Fruit fly (Drosophila melanogaster) whole organism, embryonic: ENCODE results near the gene alphaTub84B.

Source experiments
- Adf1 ChIP-seq: fragments of 200-800 bp; sonication (Bioruptor generic); IDR thresholded peaks from 2 replicates; pipeline ENCODE4 v1.3.6; 2022; ENCODE audit warnings: missing biosample characterization, missing genetic modification characterization
- BEAF-32 ChIP-seq: fragments of 200-800 bp; sonication (Bioruptor generic); optimal IDR thresholded peaks from 3 replicates; lab custom pipeline; 2017; ENCODE audit warnings: missing biosample characterization, missing genetic modification characterization, mild to moderate bottlenecking, moderate library complexity, missing genetic modification reagents
- CG10431 ChIP-seq: fragments of 200-800 bp; sonication (Bioruptor generic); optimal IDR thresholded peaks from 3 replicates; lab custom pipeline; 2018; ENCODE audit warnings: missing biosample characterization, mild to moderate bottlenecking, missing genetic modification characterization
- CG12391 ChIP-seq: fragments of 200-800 bp; sonication (Bioruptor generic); optimal IDR thresholded peaks from 3 replicates; lab custom pipeline; 2018; ENCODE audit warnings: missing biosample characterization, mild to moderate bottlenecking, missing genetic modification characterization, moderate library complexity
- CG12769 ChIP-seq: fragments of 200-800 bp; sonication (Bioruptor generic); optimal IDR thresholded peaks from 2 replicates; lab custom pipeline; 2019; ENCODE audit warnings: missing biosample characterization, mild to moderate bottlenecking, missing genetic modification characterization, moderate library complexity
- CG13287 ChIP-seq: fragments of 200-800 bp; sonication (Bioruptor generic); IDR thresholded peaks from 2 replicates; pipeline ENCODE4 v1.3.6; 2022; ENCODE audit warnings: missing biosample characterization, missing genetic modification characterization; ENCODE audit not compliant: partially characterized antibody
- CG14014 ChIP-seq: fragments of 200-800 bp; sonication (Bioruptor generic); IDR thresholded peaks from 2 replicates; pipeline ENCODE4 v1.3.6; 2022; ENCODE audit warnings: missing biosample characterization, missing genetic modification characterization
- CG14710 ChIP-seq: fragments of 200-800 bp; sonication (Bioruptor generic); optimal IDR thresholded peaks from 3 replicates; lab custom pipeline; 2019; ENCODE audit warnings: missing biosample characterization, mild to moderate bottlenecking, missing genetic modification characterization, moderate library complexity
- CG17359 ChIP-seq: fragments of 200-800 bp; sonication (Bioruptor generic); optimal IDR thresholded peaks from 3 replicates; lab custom pipeline; 2018; ENCODE audit warnings: missing biosample characterization, mild to moderate bottlenecking, missing genetic modification characterization, moderate library complexity
- CG17361 ChIP-seq: fragments of 200-800 bp; sonication (Bioruptor generic); IDR thresholded peaks from 3 replicates; pipeline ENCODE4 v1.3.6; 2022; ENCODE audit warnings: missing biosample characterization, missing genetic modification characterization
- CG17612 ChIP-seq: fragments of 200-800 bp; sonication (Bioruptor generic); IDR thresholded peaks from 2 replicates; pipeline ENCODE4 v1.3.6; 2022; ENCODE audit warnings: missing biosample characterization, missing genetic modification characterization
- CG18599 ChIP-seq: fragments of 200-800 bp; sonication (Bioruptor generic); optimal IDR thresholded peaks from 3 replicates; lab custom pipeline; 2017; ENCODE audit warnings: missing biosample characterization, missing genetic modification characterization, mild to moderate bottlenecking, moderate library complexity, missing genetic modification reagents
- CG2120 ChIP-seq: fragments of 200-800 bp; sonication (Bioruptor generic); optimal IDR thresholded peaks from 3 replicates; lab custom pipeline; 2016; ENCODE audit warnings: missing biosample characterization, missing genetic modification characterization
- CG2712 ChIP-seq: fragments of 200-800 bp; optimal IDR thresholded peaks from 3 replicates; lab custom pipeline; 2019; ENCODE audit warnings: missing biosample characterization, mild to moderate bottlenecking, missing genetic modification characterization, moderate library complexity
- CG30431 ChIP-seq: fragments of 200-800 bp; sonication (Bioruptor generic); optimal IDR thresholded peaks from 2 replicates; lab custom pipeline; 2017; ENCODE audit warnings: missing biosample characterization, missing genetic modification characterization
- CG7372 ChIP-seq: fragments of 200-800 bp; sonication (Bioruptor generic); IDR thresholded peaks from 2 replicates; pipeline ENCODE4 v1.3.6; 2022; ENCODE audit warnings: missing biosample characterization, missing genetic modification characterization
- CG8478 ChIP-seq: fragments of >200 bp; optimal IDR thresholded peaks from 2 replicates; lab custom pipeline; 2018
- CG8944 ChIP-seq: fragments of 200-800 bp; sonication (Bioruptor generic); optimal IDR thresholded peaks from 3 replicates; lab custom pipeline; 2016; ENCODE audit warnings: missing biosample characterization, missing genetic modification characterization
- CG9437 ChIP-seq: fragments of 200-800 bp; sonication (Bioruptor generic); optimal IDR thresholded peaks from 2 replicates; lab custom pipeline; 2018; ENCODE audit warnings: missing biosample characterization, mild to moderate bottlenecking, missing genetic modification characterization
- CoRest ChIP-seq: fragments of 200-800 bp; sonication (Bioruptor generic); optimal IDR thresholded peaks from 3 replicates; lab custom pipeline; 2018; ENCODE audit warnings: missing biosample characterization, mild to moderate bottlenecking, missing genetic modification characterization, moderate library complexity
- D19B ChIP-seq: fragments of 200-800 bp; sonication (Bioruptor generic); optimal IDR thresholded peaks from 2 replicates; lab custom pipeline; 2017; ENCODE audit warnings: missing biosample characterization, mild to moderate bottlenecking, missing genetic modification characterization
- Drgx ChIP-seq: fragments of 200-800 bp; sonication (Bioruptor generic); IDR thresholded peaks from 2 replicates; pipeline ENCODE4 v1.3.6; 2022; ENCODE audit warnings: missing biosample characterization, missing genetic modification characterization
- E2f1 ChIP-seq: fragments of 200-800 bp; sonication (Bioruptor generic); IDR thresholded peaks from 2 replicates; pipeline ENCODE4 v1.3.6; 2022; ENCODE audit warnings: missing biosample characterization, missing genetic modification characterization
- Elba2 ChIP-seq: fragments of 200-800 bp; sonication (Bioruptor generic); optimal IDR thresholded peaks from 3 replicates; lab custom pipeline; 2016; ENCODE audit warnings: missing biosample characterization, missing genetic modification characterization
- H15 ChIP-seq: fragments of 200-800 bp; sonication (Bioruptor generic); IDR thresholded peaks from 3 replicates; pipeline ENCODE4 v1.3.6; 2022; ENCODE audit warnings: missing biosample characterization, missing genetic modification characterization
- HLH4C ChIP-seq: fragments of 200-800 bp; sonication (Bioruptor generic); IDR thresholded peaks from 3 replicates; pipeline ENCODE4 v1.3.6; 2022; ENCODE audit warnings: missing biosample characterization, missing genetic modification characterization; ENCODE audit not compliant: partially characterized antibody
- HmgD ChIP-seq: fragments of 200-800 bp; sonication (Bioruptor generic); optimal IDR thresholded peaks from 3 replicates; lab custom pipeline; 2016; ENCODE audit warnings: missing biosample characterization, missing genetic modification characterization
- MTF-1 ChIP-seq: fragments of 200-800 bp; sonication (Bioruptor generic); optimal IDR thresholded peaks from 2 replicates; lab custom pipeline; 2018; ENCODE audit warnings: missing biosample characterization, mild to moderate bottlenecking, missing genetic modification characterization, borderline replicate concordance
- Myb ChIP-seq: fragments of 200-800 bp; sonication (Bioruptor generic); optimal IDR thresholded peaks from 2 replicates; lab custom pipeline; 2016; ENCODE audit warnings: missing biosample characterization, missing genetic modification characterization
- NC2α ChIP-seq: fragments of 200-800 bp; sonication (Bioruptor generic); optimal IDR thresholded peaks from 2 replicates; lab custom pipeline; 2016; ENCODE audit warnings: missing biosample characterization, missing genetic modification characterization
- Oaz ChIP-seq: fragments of 200-800 bp; sonication (Bioruptor generic); IDR thresholded peaks from 2 replicates; pipeline ENCODE4 v1.3.6; 2022; ENCODE audit warnings: missing biosample characterization, missing genetic modification characterization
- PHDP ChIP-seq: fragments of 200-800 bp; sonication (Bioruptor generic); optimal IDR thresholded peaks from 3 replicates; lab custom pipeline; 2018; ENCODE audit warnings: missing biosample characterization, mild to moderate bottlenecking, missing genetic modification characterization, moderate library complexity
- Pdp1 ChIP-seq, 2 experiments: fragments of 200-800 bp; sonication (Bioruptor generic); optimal IDR thresholded peaks; 3 replicates each; lab custom pipeline; 2016; ENCODE audit warnings: missing biosample characterization in 2 of 2, missing genetic modification characterization in 2 of 2, mild to moderate bottlenecking in 1 of 2, moderate library complexity in 1 of 2
- Side ChIP-seq: fragments of 200-800 bp; sonication (Bioruptor generic); optimal IDR thresholded peaks from 2 replicates; lab custom pipeline; 2016; ENCODE audit warnings: missing biosample characterization, missing genetic modification characterization
- Six4 ChIP-seq: fragments of 200-800 bp; sonication (Bioruptor generic); optimal IDR thresholded peaks from 2 replicates; lab custom pipeline; 2016; ENCODE audit warnings: missing biosample characterization, missing genetic modification characterization
- Sox100B ChIP-seq: fragments of 200-800 bp; sonication (Bioruptor generic); optimal IDR thresholded peaks from 3 replicates; lab custom pipeline; 2018; ENCODE audit warnings: missing biosample characterization, mild to moderate bottlenecking, missing genetic modification characterization
- Taf1 ChIP-seq: fragments of 200-800 bp; sonication (Bioruptor generic); IDR thresholded peaks from 2 replicates; pipeline ENCODE4 v1.3.6; 2022; ENCODE audit warnings: missing biosample characterization, missing genetic modification characterization
- Vsx1 ChIP-seq: fragments of 200-800 bp; sonication (Bioruptor generic); optimal IDR thresholded peaks from 2 replicates; lab custom pipeline; 2017; ENCODE audit warnings: missing biosample characterization, mild to moderate bottlenecking, missing genetic modification characterization, missing genetic modification reagents
- Xbp1 ChIP-seq: fragments of 200-800 bp; sonication (Bioruptor generic); optimal IDR thresholded peaks from 3 replicates; lab custom pipeline; 2016; ENCODE audit warnings: missing biosample characterization, mild to moderate bottlenecking, missing genetic modification characterization
- bab2 ChIP-seq: fragments of 200-800 bp; sonication (Bioruptor generic); optimal IDR thresholded peaks from 2 replicates; lab custom pipeline; 2016; ENCODE audit warnings: missing biosample characterization, missing genetic modification characterization
- cas ChIP-seq: fragments of 200-800 bp; sonication (Bioruptor generic); IDR thresholded peaks from 2 replicates; pipeline ENCODE4 v1.3.6; 2022; ENCODE audit warnings: missing biosample characterization, missing genetic modification characterization
- gfzf ChIP-seq: fragments of 200-800 bp; sonication (Bioruptor generic); optimal IDR thresholded peaks from 2 replicates; lab custom pipeline; 2016; ENCODE audit warnings: missing biosample characterization, mild to moderate bottlenecking, missing genetic modification characterization, moderate library complexity
- gro ChIP-seq: fragments of 200-800 bp; sonication (Bioruptor generic); optimal IDR thresholded peaks from 2 replicates; lab custom pipeline; 2016; ENCODE audit warnings: missing biosample characterization, missing genetic modification characterization
- nom ChIP-seq: fragments of 200-800 bp; sonication (Bioruptor generic); optimal IDR thresholded peaks from 2 replicates; lab custom pipeline; 2017; ENCODE audit warnings: missing biosample characterization, missing genetic modification characterization, mild to moderate bottlenecking, moderate library complexity, missing genetic modification reagents
- pho ChIP-seq: fragments of 200-800 bp; sonication (Bioruptor generic); optimal IDR thresholded peaks from 2 replicates; lab custom pipeline; 2016; ENCODE audit warnings: missing biosample characterization, missing genetic modification characterization
- scrt ChIP-seq: fragments of 200-800 bp; sonication (Bioruptor generic); optimal IDR thresholded peaks from 2 replicates; lab custom pipeline; 2018; ENCODE audit warnings: missing biosample characterization, mild to moderate bottlenecking, missing genetic modification characterization, moderate library complexity
- ssp ChIP-seq: fragments of 200-800 bp; sonication (Bioruptor generic); IDR thresholded peaks from 2 replicates; pipeline ENCODE4 v1.3.6; 2022; ENCODE audit warnings: missing biosample characterization, missing genetic modification characterization
- stwl ChIP-seq: fragments of 200-800 bp; sonication (Bioruptor generic); optimal IDR thresholded peaks from 3 replicates; lab custom pipeline; 2018; ENCODE audit warnings: missing biosample characterization, mild to moderate bottlenecking, missing genetic modification characterization, moderate library complexity
- tin ChIP-seq: fragments of 200-800 bp; sonication (Bioruptor generic); optimal IDR thresholded peaks from 3 replicates; lab custom pipeline; 2016; ENCODE audit warnings: missing biosample characterization, missing genetic modification characterization
- vnd ChIP-seq: fragments of 200-800 bp; sonication (Bioruptor generic); IDR thresholded peaks from 3 replicates; pipeline ENCODE4 v1.3.6; 2022; ENCODE audit warnings: missing biosample characterization, missing genetic modification characterization; ENCODE audit not compliant: partially characterized antibody
- vvl ChIP-seq: fragments of 200-800 bp; sonication (Bioruptor generic); IDR thresholded peaks from 2 replicates; pipeline ENCODE4 v1.3.6; 2022; ENCODE audit warnings: missing biosample characterization, missing genetic modification characterization

Gene alphaTub84B

DNA sequence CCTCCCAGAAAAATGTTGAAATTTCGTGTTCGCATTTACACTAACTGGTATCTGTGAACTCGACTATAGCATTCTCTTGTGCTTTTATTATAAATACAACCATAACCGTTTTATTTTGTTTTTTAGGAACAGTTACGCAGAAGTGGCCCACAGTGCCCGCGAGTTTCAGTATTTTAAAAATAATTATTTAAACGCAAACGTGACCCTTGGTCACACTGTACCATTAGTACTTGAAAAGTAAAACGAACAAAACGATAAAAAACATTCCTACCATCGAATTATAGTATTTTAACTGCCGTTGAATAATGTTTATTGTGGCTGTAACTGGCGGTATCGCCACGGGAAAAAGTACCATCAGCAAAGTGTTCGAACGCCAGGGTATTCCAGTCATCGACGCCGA lies 4.4 kb upstream of the alphaTub84B start, which contains the start of gene Dpck (continued):
- TF ChIP-seq Drgx (GFP tag; lab: Robert Waterston, UW): peak; percentile 45
- no peak for TF ChIP-seq ssp (GFP tag; lab: Robert Waterston, UW)
- TF ChIP-seq NC2α (GFP tag; lab: Kevin White, UChicago): no peak
- no peak for TF ChIP-seq CG17612 (GFP tag; lab: Robert Waterston, UW)
- peak; percentile 29 for TF ChIP-seq CG2712 (tag; lab: Kevin White, UChicago)
- peak; percentile 42 for TF ChIP-seq CoRest (tag; lab: Kevin White, UChicago)
- TF ChIP-seq CG14710 (tag; lab: Kevin White, UChicago): peak; percentile 45
- no peak for TF ChIP-seq CG18599 (GFP tag; lab: Kevin White, UChicago)
- peak; percentile 32 for TF ChIP-seq gro (GFP tag; lab: Kevin White, UChicago)
- no peak for TF ChIP-seq vnd (GFP tag; lab: Robert Waterston, UW)
- TF ChIP-seq HLH4C (GFP tag; lab: Robert Waterston, UW): no peak
- peak; percentile 44 for TF ChIP-seq CG2120 (GFP tag; lab: Kevin White, UChicago)
- peak; percentile 10 for TF ChIP-seq tin (GFP tag; lab: Kevin White, UChicago)
- peak; percentile 73 for TF ChIP-seq nom (GFP tag; lab: Kevin White, UChicago)
- no peak for TF ChIP-seq HmgD (GFP tag; lab: Kevin White, UChicago)
- TF ChIP-seq stwl: peak; percentile 50
- no peak for TF ChIP-seq PHDP (tag; lab: Kevin White, UChicago)
- TF ChIP-seq bab2: peak; percentile 7
- peak; percentile 63 for TF ChIP-seq Myb (GFP tag; lab: Kevin White, UChicago)
- no peak for TF ChIP-seq H15
- TF ChIP-seq BEAF-32 (GFP tag; lab: Kevin White, UChicago): peak; percentile 13
- TF ChIP-seq Six4 (GFP tag; lab: Kevin White, UChicago): no peak
- TF ChIP-seq Sox100B (GFP tag; lab: Kevin White, UChicago): peak; percentile 21
- TF ChIP-seq E2f1: 0 out of 2 replicates have a peak, but pooled peaks have one; percentile 10
- TF ChIP-seq CG12391: peak; percentile 49
- no peak for TF ChIP-seq cas (GFP tag; lab: Robert Waterston, UW)
- no peak for TF ChIP-seq CG8478 (lab: Kevin White, UChicago)
- no peak for TF ChIP-seq CG7372
- TF ChIP-seq MTF-1 (GFP tag; lab: Kevin White, UChicago): no peak
- TF ChIP-seq pho: no peak
- no peak for TF ChIP-seq CG30431 (GFP tag; lab: Kevin White, UChicago)
- TF ChIP-seq CG17361 (GFP tag; lab: Robert Waterston, UW): 0 out of 3 replicates have a peak, but pooled peaks have one; percentile 30
- TF ChIP-seq Taf1: no peak
- peak; percentile 39 for TF ChIP-seq scrt (GFP tag; lab: Kevin White, UChicago)
- TF ChIP-seq CG12769: no peak
- TF ChIP-seq Pdp1 (GFP tag; optimal IDR thresholded peaks at IDR 0.05; lab: Kevin White, UChicago): peak in 1 of 2 experiments; percentile 45
- TF ChIP-seq gfzf: peak; percentile 73
- peak; percentile 10; the same call in 1 of the 2 replicates for TF ChIP-seq CG13287 (GFP tag; lab: Robert Waterston, UW)
- no peak for TF ChIP-seq Vsx1
- peak; percentile 16 for TF ChIP-seq CG10431
- 0 out of 2 replicates have a peak, but pooled peaks have one; percentile 37 for TF ChIP-seq vvl (GFP tag; lab: Robert Waterston, UW)
- TF ChIP-seq Xbp1 (GFP tag; lab: Kevin White, UChicago): peak; percentile 19
- TF ChIP-seq D19B: no peak
- no peak for TF ChIP-seq CG14014 (GFP tag; lab: Robert Waterston, UW)
- no peak for TF ChIP-seq CG9437 (GFP tag; lab: Kevin White, UChicago)
- peak; percentile 27 for TF ChIP-seq CG17359
- no peak for TF ChIP-seq CG8944
- no peak for TF ChIP-seq Adf1 (GFP tag; lab: Robert Waterston, UW)
- TF ChIP-seq Oaz: no peak
- TF ChIP-seq Side (GFP tag; lab: Kevin White, UChicago): no peak
- no peak for TF ChIP-seq Elba2
